Worm (Caenorhabditis elegans) whole organism, late embryonic: ENCODE data around the gene rpac-19.

Experiments used
- T23F11.4 ChIP-seq: fragments of 200-800 bp; sonication (Bioruptor generic); optimal IDR thresholded peaks from 2 replicates; lab custom pipeline; 2018; ENCODE audit warnings: mild to moderate bottlenecking, missing genetic modification characterization, missing compliant biosample characterization
- ceh-31 ChIP-seq: sonication (generic microtip); optimal IDR thresholded peaks from 2 replicates; lab custom pipeline; 2016; ENCODE audit warnings: missing genetic modification characterization, missing compliant biosample characterization
- fax-1 ChIP-seq: sonication (generic microtip); optimal IDR thresholded peaks from 2 replicates; lab custom pipeline; 2016; ENCODE audit warnings: missing genotype, missing genetic modification characterization, missing compliant biosample characterization
- lin-11 ChIP-seq: fragments of 200-800 bp; sonication (Bioruptor generic); optimal IDR thresholded peaks from 2 replicates; lab custom pipeline; 2018; ENCODE audit warnings: mild to moderate bottlenecking, missing genetic modification characterization, missing compliant biosample characterization
- mec-3 ChIP-seq: sonication (generic microtip); optimal IDR thresholded peaks from 2 replicates; lab custom pipeline; 2016; ENCODE audit warnings: borderline replicate concordance, missing genetic modification characterization, missing compliant biosample characterization
- nhr-11 ChIP-seq: fragments of 150-350 bp; optimal IDR thresholded peaks from 2 replicates; lab custom pipeline; 2014; ENCODE audit warnings: missing biosample characterization, missing genetic modification characterization
- nhr-232 ChIP-seq: sonication (generic microtip); optimal IDR thresholded peaks from 2 replicates; lab custom pipeline; 2016; ENCODE audit warnings: missing genetic modification characterization, missing compliant biosample characterization
- pha-4 ChIP-seq: fragments of 150-350 bp; optimal IDR thresholded peaks from 2 replicates; lab custom pipeline; 2018; ENCODE audit warnings: missing biosample characterization, missing genetic modification reagents, missing genetic modification characterization
- tbx-7 ChIP-seq: sonication (generic microtip); optimal IDR thresholded peaks from 2 replicates; lab custom pipeline; 2016; ENCODE audit warnings: missing genotype, missing genetic modification characterization, missing compliant biosample characterization
- ttx-3 ChIP-seq: sonication (generic microtip); optimal IDR thresholded peaks from 2 replicates; lab custom pipeline; 2016; ENCODE audit warnings: missing genetic modification reagents, missing genetic modification characterization, missing compliant biosample characterization
- ztf-16 ChIP-seq: sonication (generic microtip); optimal IDR thresholded peaks from 2 replicates; lab custom pipeline; 2017; ENCODE audit warnings: missing genetic modification characterization, missing compliant biosample characterization

DNA sequence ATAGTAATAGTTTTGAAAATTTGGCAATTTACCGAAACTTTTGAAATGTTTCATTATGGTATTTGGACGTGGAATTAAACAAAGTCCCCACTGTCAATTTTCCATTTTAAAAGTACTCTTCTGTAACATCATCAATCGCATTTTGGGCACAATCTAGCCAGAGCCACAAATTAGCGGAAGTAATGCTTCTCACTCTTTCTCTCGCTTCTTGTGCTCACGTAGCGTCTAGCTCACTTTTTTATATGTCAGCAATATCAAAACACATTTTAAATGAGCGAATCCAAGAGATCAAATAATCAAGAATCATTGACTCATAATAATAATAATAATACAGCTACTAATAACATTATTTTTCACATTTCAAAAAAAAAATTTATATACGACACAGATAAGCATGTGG, 34.3 kb upstream of the rpac-19 start:
- TF ChIP-seq ttx-3 (tag; lab: Kevin White, UChicago) = no peak
- TF ChIP-seq ztf-16 (tag; lab: Kevin White, UChicago) = no peak
- TF ChIP-seq tbx-7 = no peak
- TF ChIP-seq nhr-11 (tag; lab: Kevin White, UChicago) = no peak
- no peak for TF ChIP-seq pha-4 (tag; lab: Kevin White, UChicago)
- TF ChIP-seq mec-3 (tag; lab: Kevin White, UChicago) = no peak
- TF ChIP-seq fax-1 (tag; lab: Kevin White, UChicago) = no peak
- TF ChIP-seq ceh-31 (tag; lab: Kevin White, UChicago) = no peak
- TF ChIP-seq lin-11 = no peak
- no peak for TF ChIP-seq nhr-232 (tag; lab: Kevin White, UChicago)
- no peak for TF ChIP-seq T23F11.4
